Fruit fly (Drosophila melanogaster) whole organism, embryonic: ENCODE measurements around the gene Moca-cyp.

Experiments used
- Adf1 ChIP-seq: fragments of 200-800 bp; sonication (Bioruptor generic); IDR thresholded peaks from 2 replicates; pipeline ENCODE4 v1.3.6; 2022; ENCODE audit warnings: missing biosample characterization, missing genetic modification characterization
- Atf6 ChIP-seq: fragments of 200-800 bp; sonication (Bioruptor generic); IDR thresholded peaks from 2 replicates; pipeline ENCODE4 v1.3.6; 2022; ENCODE audit warnings: missing biosample characterization, missing genetic modification characterization
- Bteb2 ChIP-seq: fragments of 200-800 bp; sonication (Bioruptor generic); optimal IDR thresholded peaks from 2 replicates; lab custom pipeline; 2016; ENCODE audit warnings: missing biosample characterization, missing genetic modification characterization
- CG10979 ChIP-seq: fragments of 200-800 bp; sonication (Bioruptor generic); optimal IDR thresholded peaks from 2 replicates; lab custom pipeline; 2018; ENCODE audit warnings: missing biosample characterization, mild to moderate bottlenecking, missing genetic modification characterization, moderate library complexity
- CG11085 ChIP-seq: fragments of 200-800 bp; sonication (Bioruptor generic); IDR thresholded peaks from 2 replicates; pipeline ENCODE4 v1.3.6; 2022; ENCODE audit warnings: missing biosample characterization, missing genetic modification characterization
- CG11247 ChIP-seq: fragments of 200-800 bp; sonication (Bioruptor generic); IDR thresholded peaks from 2 replicates; pipeline ENCODE4 v1.3.6; 2022; ENCODE audit warnings: missing biosample characterization, missing genetic modification characterization
- CG11696 ChIP-seq: fragments of 200-800 bp; sonication (Bioruptor generic); IDR thresholded peaks from 2 replicates; pipeline ENCODE4 v1.3.6; 2022; ENCODE audit warnings: missing biosample characterization, missing genetic modification characterization
- CG12071 ChIP-seq: fragments of 200-800 bp; sonication (Bioruptor generic); optimal IDR thresholded peaks from 3 replicates; lab custom pipeline; 2018; ENCODE audit warnings: missing biosample characterization, mild to moderate bottlenecking, missing genetic modification characterization
- CG12104 ChIP-seq: fragments of 200-800 bp; sonication (Bioruptor generic); optimal IDR thresholded peaks from 3 replicates; lab custom pipeline; 2016; ENCODE audit warnings: missing biosample characterization, missing genetic modification characterization
- CG12299 ChIP-seq: fragments of 200-800 bp; sonication (Bioruptor generic); optimal IDR thresholded peaks from 2 replicates; lab custom pipeline; 2018; ENCODE audit warnings: missing biosample characterization, mild to moderate bottlenecking, missing genetic modification characterization
- CG13424 ChIP-seq: fragments of 200-800 bp; sonication (Bioruptor generic); optimal IDR thresholded peaks from 2 replicates; lab custom pipeline; 2019; ENCODE audit warnings: missing biosample characterization, mild to moderate bottlenecking, missing genetic modification characterization, moderate library complexity
- CG15073 ChIP-seq: fragments of 200-800 bp; sonication (Bioruptor generic); optimal IDR thresholded peaks from 2 replicates; lab custom pipeline; 2016; ENCODE audit warnings: missing biosample characterization, missing genetic modification characterization
- CG1603 ChIP-seq: fragments of 200-800 bp; sonication (Bioruptor generic); optimal IDR thresholded peaks from 2 replicates; lab custom pipeline; 2019; ENCODE audit warnings: missing biosample characterization, mild to moderate bottlenecking, missing genetic modification characterization, moderate library complexity
- CG17328 ChIP-seq: fragments of 200-800 bp; sonication (Bioruptor generic); IDR thresholded peaks from 2 replicates; pipeline ENCODE4 v1.3.6; 2022; ENCODE audit warnings: missing biosample characterization, missing genetic modification characterization
- CG1792 ChIP-seq: fragments of 200-800 bp; sonication (Bioruptor generic); optimal IDR thresholded peaks from 2 replicates; lab custom pipeline; 2016; ENCODE audit warnings: missing biosample characterization, missing genetic modification characterization
- CG18262 ChIP-seq: fragments of 200-800 bp; optimal IDR thresholded peaks from 3 replicates; lab custom pipeline; 2019; ENCODE audit warnings: missing biosample characterization, mild to moderate bottlenecking, missing genetic modification characterization, moderate library complexity
- CG2678 ChIP-seq: fragments of 200-800 bp; sonication (Bioruptor generic); optimal IDR thresholded peaks from 3 replicates; lab custom pipeline; 2019; ENCODE audit warnings: missing biosample characterization, mild to moderate bottlenecking, missing genetic modification characterization, moderate library complexity
- CG2889 ChIP-seq: fragments of 200-800 bp; sonication (Bioruptor generic); IDR thresholded peaks from 3 replicates; pipeline ENCODE4 v1.3.6; 2022; ENCODE audit warnings: missing biosample characterization, missing genetic modification characterization
- CG4328 ChIP-seq: fragments of 200-800 bp; sonication (Bioruptor generic); optimal IDR thresholded peaks from 3 replicates; lab custom pipeline; 2017; ENCODE audit warnings: missing biosample characterization, missing genetic modification reagents, missing genetic modification characterization
- CG4360 ChIP-seq: fragments of 200-800 bp; sonication (Bioruptor generic); IDR thresholded peaks from 2 replicates; pipeline ENCODE4 v1.3.6; 2022; ENCODE audit warnings: missing biosample characterization, missing genetic modification characterization
- Deaf1 ChIP-seq: fragments of 200-800 bp; optimal IDR thresholded peaks from 3 replicates; lab custom pipeline; 2019; ENCODE audit warnings: missing biosample characterization, mild to moderate bottlenecking, missing genetic modification characterization, moderate library complexity
- Doc2 ChIP-seq: fragments of 200-800 bp; sonication (Bioruptor generic); IDR thresholded peaks from 2 replicates; pipeline ENCODE4 v1.3.6; 2022; ENCODE audit warnings: missing biosample characterization, missing genetic modification characterization
- Eip74EF ChIP-seq, 2 experiments: fragments of 200-800 bp in 1 of 2; fragments of >200 bp in 1 of 2; sonication (Bioruptor generic) in 1 of 2; optimal IDR thresholded peaks; 2 replicates each; lab custom pipeline; 2017 to 2019; ENCODE audit warnings: missing biosample characterization in 2 of 2, missing genetic modification characterization in 2 of 2, mild to moderate bottlenecking in 1 of 2, moderate library complexity in 1 of 2
- Ets65A ChIP-seq: fragments of 200-800 bp; sonication (Bioruptor generic); peaks from one replicate; lab custom pipeline; 2016; ENCODE audit warnings: missing biosample characterization, missing genetic modification characterization
- Fer2 ChIP-seq: fragments of 200-800 bp; sonication (Bioruptor generic); optimal IDR thresholded peaks from 2 replicates; lab custom pipeline; 2018; ENCODE audit warnings: missing biosample characterization, mild to moderate bottlenecking, missing genetic modification characterization, moderate library complexity
- Fer3 ChIP-seq: fragments of 200-800 bp; sonication (Bioruptor generic); optimal IDR thresholded peaks from 2 replicates; lab custom pipeline; 2018; ENCODE audit warnings: missing biosample characterization, mild to moderate bottlenecking, missing genetic modification characterization, moderate library complexity
- H2.0 ChIP-seq: fragments of 200-800 bp; sonication (Bioruptor generic); IDR thresholded peaks from 2 replicates; pipeline ENCODE4 v1.3.6; 2022; ENCODE audit warnings: missing biosample characterization, missing genetic modification characterization
- HmgZ ChIP-seq: fragments of 200-800 bp; sonication (Bioruptor generic); optimal IDR thresholded peaks from 2 replicates; lab custom pipeline; 2018; ENCODE audit warnings: missing biosample characterization, mild to moderate bottlenecking, missing genetic modification characterization
- Hsf ChIP-seq: fragments of 200-800 bp; sonication (Bioruptor generic); optimal IDR thresholded peaks from 3 replicates; lab custom pipeline; 2016; ENCODE audit warnings: missing biosample characterization, missing genetic modification characterization
- Med ChIP-seq: fragments of 200-800 bp; sonication (Bioruptor generic); peaks from one replicate; lab custom pipeline; 2016; ENCODE audit warnings: missing biosample characterization, missing genetic modification characterization, mild to moderate bottlenecking, inconsistent platforms, moderate library complexity
- NFAT ChIP-seq: fragments of 200-800 bp; sonication (Bioruptor generic); IDR thresholded peaks from 2 replicates; pipeline ENCODE4 v1.3.6; 2022; ENCODE audit warnings: missing biosample characterization, missing genetic modification characterization
- Pdp1 ChIP-seq, 2 experiments: fragments of 200-800 bp; sonication (Bioruptor generic); optimal IDR thresholded peaks; 3 replicates each; lab custom pipeline; 2016; ENCODE audit warnings: missing biosample characterization in 2 of 2, missing genetic modification characterization in 2 of 2, mild to moderate bottlenecking in 1 of 2, moderate library complexity in 1 of 2
- Rfx ChIP-seq: fragments of 200-800 bp; sonication (Bioruptor generic); IDR thresholded peaks from 2 replicates; pipeline ENCODE4 v1.3.6; 2022; ENCODE audit warnings: missing biosample characterization, missing genetic modification characterization
- abd-A ChIP-seq: fragments of 200-800 bp; sonication (Bioruptor generic); optimal IDR thresholded peaks from 3 replicates; lab custom pipeline; 2019; ENCODE audit warnings: missing biosample characterization, mild to moderate bottlenecking, missing genetic modification characterization, moderate library complexity
- az2 ChIP-seq: fragments of 200-800 bp; sonication (Bioruptor generic); optimal IDR thresholded peaks from 3 replicates; lab custom pipeline; 2016; ENCODE audit warnings: missing biosample characterization, missing genetic modification characterization
- cato ChIP-seq: fragments of 200-800 bp; sonication (Bioruptor generic); optimal IDR thresholded peaks from 2 replicates; lab custom pipeline; 2016; ENCODE audit warnings: missing biosample characterization, missing genetic modification characterization, borderline replicate concordance
- crol ChIP-seq: fragments of 200-800 bp; sonication (Bioruptor generic); IDR thresholded peaks from 2 replicates; pipeline ENCODE4 v1.3.6; 2022; ENCODE audit warnings: missing biosample characterization, missing genetic modification characterization
- danr ChIP-seq: fragments of 200-800 bp; sonication (Bioruptor generic); IDR thresholded peaks from 2 replicates; pipeline ENCODE4 v1.3.6; 2022; ENCODE audit warnings: missing biosample characterization, missing genetic modification characterization
- fru ChIP-seq: fragments of >200 bp; optimal IDR thresholded peaks from 2 replicates; lab custom pipeline; 2017
- ken ChIP-seq: fragments of 200-800 bp; sonication (Bioruptor generic); IDR thresholded peaks from 3 replicates; pipeline ENCODE4 v1.3.6; 2022; ENCODE audit warnings: missing biosample characterization, missing genetic modification characterization
- lilli ChIP-seq: fragments of 200-800 bp; sonication (Bioruptor generic); optimal IDR thresholded peaks from 3 replicates; lab custom pipeline; 2016; ENCODE audit warnings: missing biosample characterization, missing genetic modification characterization
- lmd ChIP-seq: fragments of 200-800 bp; sonication (Bioruptor generic); IDR thresholded peaks from 2 replicates; pipeline ENCODE4 v1.3.6; 2022; ENCODE audit warnings: missing biosample characterization, missing genetic modification characterization
- oc ChIP-seq: fragments of 200-800 bp; sonication (Bioruptor generic); optimal IDR thresholded peaks from 2 replicates; lab custom pipeline; 2018; ENCODE audit warnings: missing biosample characterization, mild to moderate bottlenecking, missing genetic modification characterization, moderate library complexity
- org-1 ChIP-seq: fragments of 200-800 bp; sonication (Bioruptor generic); optimal IDR thresholded peaks from 2 replicates; lab custom pipeline; 2017; ENCODE audit warnings: missing biosample characterization, missing genetic modification characterization
- repo ChIP-seq: fragments of 200-800 bp; sonication (Bioruptor generic); optimal IDR thresholded peaks from 2 replicates; lab custom pipeline; 2016; ENCODE audit warnings: missing biosample characterization, missing genetic modification characterization
- slbo ChIP-seq: fragments of 200-800 bp; sonication (Bioruptor generic); IDR thresholded peaks from 2 replicates; pipeline ENCODE4 v1.3.6; 2022; ENCODE audit warnings: missing biosample characterization, missing genetic modification characterization
- sna ChIP-seq: fragments of 200-800 bp; sonication (Bioruptor generic); IDR thresholded peaks from 2 replicates; pipeline ENCODE4 v1.3.6; 2022; ENCODE audit warnings: missing biosample characterization, missing genetic modification characterization; ENCODE audit not compliant: partially characterized antibody
- sob ChIP-seq: fragments of 200-800 bp; sonication (Bioruptor generic); IDR thresholded peaks from 2 replicates; pipeline ENCODE4 v1.3.6; 2022; ENCODE audit warnings: missing biosample characterization, missing genetic modification characterization
- ssp ChIP-seq: fragments of 200-800 bp; sonication (Bioruptor generic); IDR thresholded peaks from 2 replicates; pipeline ENCODE4 v1.3.6; 2022; ENCODE audit warnings: missing biosample characterization, missing genetic modification characterization
- tgo ChIP-seq: fragments of 200-800 bp; sonication (Bioruptor generic); IDR thresholded peaks from 3 replicates; pipeline ENCODE4 v1.3.6; 2022; ENCODE audit warnings: missing biosample characterization, missing genetic modification characterization
- wor ChIP-seq: fragments of 200-800 bp; sonication (Bioruptor generic); IDR thresholded peaks from 2 replicates; pipeline ENCODE4 v1.3.6; 2022; ENCODE audit warnings: missing biosample characterization, missing genetic modification characterization
- yki ChIP-seq: fragments of >200 bp; optimal IDR thresholded peaks from 3 replicates; lab custom pipeline; 2018

Gene Moca-cyp

dm6 chr3R:28297513-28297912 is 42.6 kb upstream of the Moca-cyp start (continued):
- TF ChIP-seq Rfx (GFP tag; lab: Robert Waterston, UW): peak; percentile 49
- no peak for TF ChIP-seq fru (lab: Kevin White, UChicago)
- no peak for TF ChIP-seq danr (GFP tag; lab: Robert Waterston, UW)
- TF ChIP-seq CG11696 (GFP tag; lab: Robert Waterston, UW): 0 out of 2 replicates have a peak, but pooled peaks have one; percentile 22
- TF ChIP-seq crol (GFP tag; lab: Robert Waterston, UW): no peak
- TF ChIP-seq slbo (GFP tag; lab: Robert Waterston, UW): peak; percentile 52
- peak; percentile 46; the same call in 1 of the 2 replicates for TF ChIP-seq sob (GFP tag; lab: Robert Waterston, UW)
- no peak for TF ChIP-seq az2 (GFP tag; lab: Kevin White, UChicago)
- TF ChIP-seq Ets65A: peak; percentile 77
- TF ChIP-seq CG4360 (GFP tag; lab: Robert Waterston, UW): no peak
- peak; percentile 15 for TF ChIP-seq Fer3 (tag; lab: Kevin White, UChicago)
- TF ChIP-seq abd-A: no peak
- TF ChIP-seq Bteb2 (GFP tag; lab: Kevin White, UChicago): no peak
- TF ChIP-seq sna (GFP tag; lab: Robert Waterston, UW): no peak
- peak; percentile 27 for TF ChIP-seq CG1603 (tag; lab: Kevin White, UChicago)
- TF ChIP-seq CG12071 (GFP tag; lab: Kevin White, UChicago): no peak
- peak; percentile 47 for TF ChIP-seq CG2678 (tag; lab: Kevin White, UChicago)
- no peak for TF ChIP-seq oc (tag; lab: Kevin White, UChicago)
- TF ChIP-seq CG11247 (GFP tag; lab: Robert Waterston, UW): 0 out of 2 replicates have a peak, but pooled peaks have one; percentile 23
- no peak for TF ChIP-seq ssp (GFP tag; lab: Robert Waterston, UW)
- TF ChIP-seq H2.0 (GFP tag; lab: Robert Waterston, UW): 0 out of 2 replicates have a peak, but pooled peaks have one; percentile 9
- no peak for TF ChIP-seq Fer2 (tag; lab: Kevin White, UChicago)
- no peak for TF ChIP-seq CG10979 (tag; lab: Kevin White, UChicago)
- 0 out of 2 replicates have a peak, but pooled peaks have one; percentile 12 for TF ChIP-seq lmd (GFP tag; lab: Robert Waterston, UW)
- TF ChIP-seq NFAT: no peak
- TF ChIP-seq Adf1 (GFP tag; lab: Robert Waterston, UW): no peak
- peak; percentile 64 for TF ChIP-seq Med (GFP tag; lab: Kevin White, UChicago)
- TF ChIP-seq Atf6 (GFP tag; lab: Robert Waterston, UW): peak; percentile 50; the same call in 1 of the 2 replicates
- TF ChIP-seq Pdp1 (GFP tag; optimal IDR thresholded peaks at IDR 0.05; lab: Kevin White, UChicago): no peak
- peak; percentile 34; the same call in 1 of the 3 replicates for TF ChIP-seq tgo (GFP tag; lab: Robert Waterston, UW)
- TF ChIP-seq yki (lab: Kevin White, UChicago): no peak
- no peak for TF ChIP-seq ken (GFP tag; lab: Robert Waterston, UW)
- no peak for TF ChIP-seq CG2889 (GFP tag; lab: Robert Waterston, UW)
- TF ChIP-seq CG17328 (GFP tag; lab: Robert Waterston, UW): peak; percentile 11; the same call in 1 of the 2 replicates
- peak; percentile 24 for TF ChIP-seq org-1 (GFP tag; lab: Kevin White, UChicago)
- TF ChIP-seq Doc2 (GFP tag; lab: Robert Waterston, UW): no peak
- TF ChIP-seq repo: no peak
- TF ChIP-seq lilli (GFP tag; lab: Kevin White, UChicago): no peak
- no peak for TF ChIP-seq CG12104 (GFP tag; lab: Kevin White, UChicago)
- peak; percentile 15 for TF ChIP-seq Hsf (GFP tag; lab: Kevin White, UChicago)
- TF ChIP-seq wor (GFP tag; lab: Robert Waterston, UW): no peak
- TF ChIP-seq HmgZ (tag; lab: Kevin White, UChicago): no peak
- no peak for TF ChIP-seq CG4328 (GFP tag; lab: Kevin White, UChicago)
- TF ChIP-seq cato (GFP tag; lab: Kevin White, UChicago): no peak
- no peak for TF ChIP-seq CG18262
- no peak for TF ChIP-seq CG15073 (GFP tag; lab: Kevin White, UChicago)
- TF ChIP-seq Deaf1 (tag; lab: Kevin White, UChicago): no peak
- no peak for TF ChIP-seq Eip74EF (GFP tag; optimal IDR thresholded peaks at IDR 0.05; lab: Kevin White, UChicago)
- no peak for TF ChIP-seq CG1792 (GFP tag; lab: Kevin White, UChicago)
- TF ChIP-seq CG11085 (GFP tag; lab: Robert Waterston, UW): no peak
- TF ChIP-seq CG13424 (tag; lab: Kevin White, UChicago): no peak
- TF ChIP-seq CG12299 (tag; lab: Kevin White, UChicago): no peak
